Worm (Caenorhabditis elegans) whole organism, L1 larva: ENCODE data around the gene mua-3.

Experiments
- blmp-1 ChIP-seq: fragments of 150-350 bp; optimal IDR thresholded peaks from 2 replicates; lab custom pipeline; 2014; ENCODE audit warnings: missing biosample characterization, missing genetic modification characterization
- fkh-4 ChIP-seq: sonication (generic microtip); optimal IDR thresholded peaks from 2 replicates; lab custom pipeline; 2016; ENCODE audit warnings: missing compliant biosample characterization, missing genetic modification characterization, borderline replicate concordance
- hlh-17 ChIP-seq: fragments of 200-800 bp; sonication (Bioruptor generic); optimal IDR thresholded peaks from 2 replicates; lab custom pipeline; 2018; ENCODE audit warnings: missing genetic modification characterization, mild to moderate bottlenecking, missing compliant biosample characterization, moderate library complexity, borderline replicate concordance
- lsy-2 ChIP-seq, 2 experiments: fragments of 150-350 bp; optimal IDR thresholded peaks; 2 replicates each; lab custom pipeline; 2014; ENCODE audit warnings: missing biosample characterization in 2 of 2, missing genetic modification characterization in 2 of 2
- nhr-11 ChIP-seq: fragments of 150-350 bp; optimal IDR thresholded peaks from 2 replicates; lab custom pipeline; 2014; ENCODE audit warnings: missing biosample characterization, missing genetic modification characterization
- nhr-12 ChIP-seq: sonication (generic microtip); optimal IDR thresholded peaks from 2 replicates; lab custom pipeline; 2017; ENCODE audit warnings: missing biosample characterization, missing genetic modification characterization

ce11 chrIII:10187840-10188239 is 27.3 kb downstream of the mua-3 start:
- TF ChIP-seq fkh-4 (no peak), nhr-11 (tag; lab: Kevin White, UChicago) (no peak), nhr-12 (tag; lab: Kevin White, UChicago) (no peak), blmp-1 (no peak), hlh-17 (GFP tag; lab: Kevin White, UChicago) (no peak), lsy-2 (tag; optimal IDR thresholded peaks at IDR 0.05; lab: Kevin White, UChicago) (no peak)
